Worm (Caenorhabditis elegans): ENCODE measurements around the gene T21E8.7.

The T21E8.7 gene

ce11 chrX:10859622-10860021 is 23.7 kb upstream of the T21E8.7 start:
- TF ChIP-seq tag-97 (GFP tag; IDR thresholded peaks at IDR 0.05), result 0 out of 2 replicates have a peak, but pooled peaks have one; percentile 52
- no peak for TF ChIP-seq zag-1 (tag; optimal IDR thresholded peaks at IDR 0.05)
- peak; percentile 56 for TF ChIP-seq aha-1 (tag)

ce11 chrX:10861673-10862072 is 21.6 kb upstream of the T21E8.7 start:
- TF ChIP-seq F37D6.2 (tag; optimal IDR thresholded peaks at IDR 0.05) (no peak), unc-62 (GFP tag; optimal IDR thresholded peaks at IDR 0.05 in 1 of 2) (peak in 1 of 2 experiments; percentile 98), unc-62 (tag; optimal IDR thresholded peaks at IDR 0.05) (no peak)

- TF ChIP-seq aha-1 (tag) (peak; percentile 96), Y5F2A.4 (GFP tag; optimal IDR thresholded peaks at IDR 0.05) (no peak), unc-62 (GFP tag; optimal IDR thresholded peaks at IDR 0.05 in 1 of 2) (peak in 1 of 2 experiments; percentile 81), unc-62 (tag; optimal IDR thresholded peaks at IDR 0.05) (no peak)
These were observed 20.7 kb upstream of the T21E8.7 start for ce11 chrX:10862582-10862981.

- no peak for TF ChIP-seq F37D6.2 (tag; optimal IDR thresholded peaks at IDR 0.05)
- TF ChIP-seq ceh-82 (tag; optimal IDR thresholded peaks at IDR 0.05), result no peak
- TF ChIP-seq dmd-6 (GFP tag; IDR thresholded peaks at IDR 0.05), result peak; percentile 39
- TF ChIP-seq T20F7.1 (GFP tag; optimal IDR thresholded peaks at IDR 0.05), result no peak
- no peak for TF ChIP-seq vab-7 (GFP tag; IDR thresholded peaks at IDR 0.05)
These were observed 19.0 kb upstream of the T21E8.7 start, which contains the start of gene pgp-8 for ce11 chrX:10864322-10864721. Gene pgp-8, minus strand, starts transcription at chrX:10864422.

- TF ChIP-seq rbr-2 (tag; optimal IDR thresholded peaks at IDR 0.05) (no peak), skn-1 (tag; optimal IDR thresholded peaks at IDR 0.05) (no peak), unc-62 (GFP tag; optimal IDR thresholded peaks at IDR 0.05 in 1 of 2) (peak in 1 of 2 experiments; percentile 20), unc-62 (tag; optimal IDR thresholded peaks at IDR 0.05) (no peak)
These were observed 13.2 kb upstream of the T21E8.7 start, which contains the start of gene pgp-7 for ce11 chrX:10870137-10870536. Gene pgp-7, minus strand, starts transcription at chrX:10870237.

ce11 chrX:10877138-10877743 is 6.1 kb upstream of the T21E8.7 start, which contains the start of gene pgp-6:
Gene pgp-6, minus strand, starts transcription at chrX:10877425.
- TF ChIP-seq daf-16 (GFP tag; optimal IDR thresholded peaks at IDR 0.05) (no peak), daf-16 (tag; optimal IDR thresholded peaks at IDR 0.05) (peak; percentile 84), daf-19 (GFP tag; conservative IDR thresholded peaks at IDR 0.05) (no peak), snpc-4 (tag; optimal IDR thresholded peaks at IDR 0.05) (no peak), pqm-1 (tag; optimal IDR thresholded peaks at IDR 0.05) (peak; percentile 72), nhr-28 (tag; optimal IDR thresholded peaks at IDR 0.05) (peak; percentile 55), unc-62 (GFP tag; optimal IDR thresholded peaks at IDR 0.05 in 1 of 2) (peak in 1 of 2 experiments; percentile 69), unc-62 (tag; optimal IDR thresholded peaks at IDR 0.05) (no peak), spr-1 (tag; optimal IDR thresholded peaks at IDR 0.05) (no peak), zip-2 (tag; optimal IDR thresholded peaks at IDR 0.05) (peak; percentile 89), aha-1 (tag) (peak; percentile 80)

- TF ChIP-seq fos-1 (tag; optimal IDR thresholded peaks at IDR 0.05), result no peak
- TF ChIP-seq mxl-3 (GFP tag; optimal IDR thresholded peaks at IDR 0.05), result no peak
- TF ChIP-seq nhr-42 (GFP tag; IDR thresholded peaks at IDR 0.05), result no peak
- TF ChIP-seq hmg-1.1 (GFP tag; IDR thresholded peaks at IDR 0.05), result no peak
These were observed 2.8 kb upstream of the T21E8.7 start, which contains the start of gene T21E8.4 for ce11 chrX:10880509-10880908. Gene T21E8.4, plus strand, starts transcription at chrX:10880809.

ce11 chrX:10881984-10882383 is 1.3 kb upstream of the T21E8.7 start, which contains the start of gene T21E8.6:
Gene T21E8.6, plus strand, starts transcription at chrX:10882284.
- TF ChIP-seq unc-62 (GFP tag; optimal IDR thresholded peaks at IDR 0.05 in 1 of 2) (peak in 1 of 2 experiments; percentile 56), unc-62 (tag; optimal IDR thresholded peaks at IDR 0.05) (no peak), nhr-28 (tag; optimal IDR thresholded peaks at IDR 0.05) (no peak)

Data from whole organism, L4 larva.